Fruit fly (Drosophila melanogaster): Measurements from ENCODE around the gene hzg.

DNA sequence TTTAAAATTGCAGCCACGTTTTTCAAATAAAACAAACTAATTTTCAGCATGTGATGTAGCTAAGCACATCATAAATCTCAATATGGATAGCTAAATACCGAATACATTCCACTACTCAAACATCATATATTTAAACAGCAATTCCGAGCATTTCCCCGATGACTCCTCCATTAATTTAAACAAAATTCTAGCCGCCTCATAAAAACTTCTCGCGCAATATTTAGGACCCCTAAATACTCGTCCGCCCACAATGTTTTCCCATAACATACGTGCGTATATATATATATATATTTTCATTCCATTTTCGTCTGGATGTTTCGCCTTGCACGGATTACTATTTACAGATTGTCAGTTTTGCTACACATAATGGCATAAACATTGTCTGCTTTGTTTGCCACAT is 8.5 kb downstream of the hzg start:
- TF ChIP-seq Sox15 (GFP tag; optimal IDR thresholded peaks at IDR 0.05) (no peak), esn (GFP tag; optimal IDR thresholded peaks at IDR 0.05) (no peak), eg (GFP tag; IDR thresholded peaks at IDR 0.05) (no peak), CG32006 (GFP tag; optimal IDR thresholded peaks at IDR 0.05) (no peak), CG8319 (GFP tag; optimal IDR thresholded peaks at IDR 0.05) (no peak), CG4318 (GFP tag; optimal IDR thresholded peaks at IDR 0.05) (no peak), Eip75B (GFP tag; optimal IDR thresholded peaks at IDR 0.05) (no peak), Smox (GFP tag; optimal IDR thresholded peaks at IDR 0.05) (no peak), CG11294 (GFP tag; IDR thresholded peaks at IDR 0.05) (no peak), CG8632 (GFP tag; optimal IDR thresholded peaks at IDR 0.05) (no peak)

Measured in whole organism, prepupa.